Worm (Caenorhabditis elegans) whole organism, L1 larva: ENCODE data around the gene R151.8.
A peak's percentile ranks its signal among the peaks of the same experiment; 100 is the strongest.

ENCODE experiments used
- C16A3.4 ChIP-seq: fragments of 150-350 bp; optimal IDR thresholded peaks from 2 replicates; lab custom pipeline; 2014; ENCODE audit warnings: missing biosample characterization, missing genetic modification characterization
- F16B12.6 ChIP-seq: fragments of 150-350 bp; optimal IDR thresholded peaks from 2 replicates; lab custom pipeline; 2014; ENCODE audit warnings: missing biosample characterization, missing genetic modification characterization
- Y116A8C.19 ChIP-seq: sonication (generic microtip); optimal IDR thresholded peaks from 2 replicates; lab custom pipeline; 2016; ENCODE audit warnings: missing compliant biosample characterization, missing genetic modification characterization, borderline replicate concordance
- aha-1 ChIP-seq: fragments of 150-350 bp; optimal IDR thresholded peaks from 2 replicates; lab custom pipeline; 2014; ENCODE audit warnings: missing biosample characterization, missing genetic modification characterization
- alr-1 ChIP-seq: fragments of 200-800 bp; sonication (Bioruptor generic); optimal IDR thresholded peaks from 2 replicates; lab custom pipeline; 2018; ENCODE audit warnings: borderline replicate concordance, mild to moderate bottlenecking, missing genetic modification characterization, missing compliant biosample characterization
- aly-2 ChIP-seq: fragments of 150-350 bp; optimal IDR thresholded peaks from 2 replicates; lab custom pipeline; 2014; ENCODE audit warnings: missing biosample characterization, missing genetic modification characterization
- ama-1 ChIP-seq: fragments of 150-350 bp; optimal IDR thresholded peaks from 2 replicates; lab custom pipeline; 2014
- blmp-1 ChIP-seq: fragments of 150-350 bp; optimal IDR thresholded peaks from 2 replicates; lab custom pipeline; 2014; ENCODE audit warnings: missing biosample characterization, missing genetic modification characterization
- ceh-63 ChIP-seq: fragments of 200-800 bp; sonication (Bioruptor generic); optimal IDR thresholded peaks from 2 replicates; lab custom pipeline; 2018; ENCODE audit warnings: mild to moderate bottlenecking, missing genetic modification characterization, missing compliant biosample characterization
- ces-1 ChIP-seq: fragments of 150-350 bp; optimal IDR thresholded peaks from 2 replicates; lab custom pipeline; 2014; ENCODE audit warnings: missing biosample characterization, missing genetic modification reagents, missing genetic modification characterization
- dsc-1 ChIP-seq: sonication (generic microtip); optimal IDR thresholded peaks from 2 replicates; lab custom pipeline; 2016; ENCODE audit warnings: mild to moderate bottlenecking, missing genetic modification characterization, missing compliant biosample characterization
- egl-13 ChIP-seq: sonication (generic microtip); optimal IDR thresholded peaks from 2 replicates; lab custom pipeline; 2016; ENCODE audit warnings: missing genotype, missing genetic modification reagents, missing genetic modification characterization, missing compliant biosample characterization
- elt-3 ChIP-seq, 6 experiments: fragments of 150-350 bp in 1 of 6; sonication (generic microtip); optimal IDR thresholded peaks; 2 replicates each; lab custom pipeline; 2017 to 2018; ENCODE audit warnings: missing biosample characterization in 6 of 6, missing genetic modification characterization in 6 of 6, inconsistent platforms in 1 of 6
- ets-5 ChIP-seq: fragments of 200-800 bp; sonication (Bioruptor generic); IDR thresholded peaks from 2 replicates; pipeline ENCODE4 v1.3.6; 2022; ENCODE audit warnings: missing genetic modification characterization, missing compliant biosample characterization
- fkh-4 ChIP-seq: sonication (generic microtip); optimal IDR thresholded peaks from 2 replicates; lab custom pipeline; 2016; ENCODE audit warnings: missing compliant biosample characterization, missing genetic modification characterization, borderline replicate concordance
- fkh-8 ChIP-seq: sonication (generic microtip); optimal IDR thresholded peaks from 2 replicates; lab custom pipeline; 2016; ENCODE audit warnings: mild to moderate bottlenecking, missing genetic modification characterization, missing compliant biosample characterization
- fos-1 ChIP-seq: fragments of 150-350 bp; optimal IDR thresholded peaks from 2 replicates; lab custom pipeline; 2014; ENCODE audit warnings: missing biosample characterization, missing genetic modification characterization
- hlh-4 ChIP-seq: sonication (generic microtip); optimal IDR thresholded peaks from 2 replicates; lab custom pipeline; 2016; ENCODE audit warnings: mild to moderate bottlenecking, missing genetic modification characterization, missing compliant biosample characterization
- irx-1 ChIP-seq: sonication (generic microtip); optimal IDR thresholded peaks from 2 replicates; lab custom pipeline; 2016; ENCODE audit warnings: missing genetic modification characterization, missing compliant biosample characterization
- isw-1 ChIP-seq: fragments of 200-800 bp; sonication (Bioruptor generic); IDR thresholded peaks from 2 replicates; pipeline ENCODE4 v1.3.6; 2022; ENCODE audit warnings: missing genetic modification characterization, missing compliant biosample characterization
- jun-1 ChIP-seq: fragments of 150-350 bp; optimal IDR thresholded peaks from 2 replicates; lab custom pipeline; 2014; ENCODE audit warnings: missing biosample characterization, missing genetic modification reagents, missing genetic modification characterization
- lin-13 ChIP-seq: fragments of 150-350 bp; optimal IDR thresholded peaks from 2 replicates; lab custom pipeline; 2014; ENCODE audit warnings: missing biosample characterization, missing genetic modification reagents, missing genetic modification characterization
- lin-15B ChIP-seq: fragments of 150-350 bp; sonication (generic microtip); optimal IDR thresholded peaks from 3 replicates; lab custom pipeline; 2014; ENCODE audit warnings: missing biosample characterization, missing genetic modification characterization
- lin-35 ChIP-seq, 2 experiments: fragments of 150-350 bp; optimal IDR thresholded peaks; 2 replicates each; lab custom pipeline; 2014; ENCODE audit warnings: missing biosample characterization in 2 of 2, missing genetic modification characterization in 2 of 2, missing genetic modification reagents in 2 of 2
- lir-3 ChIP-seq: sonication (generic microtip); optimal IDR thresholded peaks from 2 replicates; lab custom pipeline; 2016; ENCODE audit warnings: mild to moderate bottlenecking, missing genetic modification characterization, moderate library complexity, missing compliant biosample characterization; ENCODE audit not compliant: poor library complexity
- lsy-2 ChIP-seq, 2 experiments: fragments of 150-350 bp; optimal IDR thresholded peaks; 2 replicates each; lab custom pipeline; 2014; ENCODE audit warnings: missing biosample characterization in 2 of 2, missing genetic modification characterization in 2 of 2
- mab-9 ChIP-seq: fragments of 200-800 bp; sonication (Bioruptor generic); IDR thresholded peaks from 2 replicates; pipeline ENCODE4 v1.3.6; 2022; ENCODE audit warnings: missing genetic modification reagents, missing genetic modification characterization, missing compliant biosample characterization
- mef-2 ChIP-seq: fragments of 150-350 bp; optimal IDR thresholded peaks from 2 replicates; lab custom pipeline; 2014; ENCODE audit warnings: missing biosample characterization, missing genetic modification characterization
- mep-1 ChIP-seq: fragments of 150-350 bp; optimal IDR thresholded peaks from 2 replicates; lab custom pipeline; 2014; ENCODE audit warnings: missing biosample characterization, missing genetic modification characterization
- nhr-11 ChIP-seq: fragments of 150-350 bp; optimal IDR thresholded peaks from 2 replicates; lab custom pipeline; 2014; ENCODE audit warnings: missing biosample characterization, missing genetic modification characterization
- nhr-19 ChIP-seq: fragments of 200-800 bp; sonication (Bioruptor generic); conservative IDR thresholded peaks from 2 replicates; pipeline ENCODE4 v1.3.6; 2022; ENCODE audit warnings: missing genetic modification characterization, missing compliant biosample characterization
- nhr-28 ChIP-seq: fragments of 150-350 bp; optimal IDR thresholded peaks from 2 replicates; lab custom pipeline; 2014; ENCODE audit warnings: missing biosample characterization, missing genetic modification characterization
- nhr-71 ChIP-seq: sonication (generic microtip); optimal IDR thresholded peaks from 2 replicates; lab custom pipeline; 2016; ENCODE audit warnings: mild to moderate bottlenecking, missing genetic modification characterization, moderate library complexity, missing compliant biosample characterization
- nhr-76 ChIP-seq: sonication (generic microtip); optimal IDR thresholded peaks from 2 replicates; lab custom pipeline; 2017; ENCODE audit warnings: missing biosample characterization, missing genetic modification characterization
- nhr-77 ChIP-seq: fragments of 150-350 bp; optimal IDR thresholded peaks from 2 replicates; lab custom pipeline; 2014; ENCODE audit warnings: missing biosample characterization, missing genetic modification characterization
- nhr-84 ChIP-seq: sonication (generic microtip); optimal IDR thresholded peaks from 2 replicates; lab custom pipeline; 2017; ENCODE audit warnings: missing biosample characterization, missing genetic modification characterization
- nhr-85 ChIP-seq: sonication (generic microtip); peaks from one replicate; lab custom pipeline; 2016; ENCODE audit warnings: missing genetic modification characterization, inconsistent platforms, missing compliant biosample characterization
- nhr-90 ChIP-seq: sonication (generic microtip); optimal IDR thresholded peaks from 2 replicates; lab custom pipeline; 2016; ENCODE audit warnings: mild to moderate bottlenecking, missing genetic modification characterization, missing compliant biosample characterization; ENCODE audit not compliant: poor library complexity
- pqm-1 ChIP-seq: sonication (generic microtip); optimal IDR thresholded peaks from 3 replicates; lab custom pipeline; 2017; ENCODE audit warnings: missing biosample characterization, missing genetic modification characterization
- skn-1 ChIP-seq: fragments of 150-350 bp; optimal IDR thresholded peaks from 2 replicates; lab custom pipeline; 2014; ENCODE audit warnings: missing biosample characterization, missing genetic modification characterization
- snpc-4 ChIP-seq: fragments of 150-350 bp; optimal IDR thresholded peaks from 2 replicates; lab custom pipeline; 2014; ENCODE audit warnings: missing biosample characterization, missing genetic modification characterization
- snu-23 ChIP-seq: sonication (generic microtip); optimal IDR thresholded peaks from 2 replicates; lab custom pipeline; 2016; ENCODE audit warnings: missing genetic modification characterization, missing compliant biosample characterization
- sptf-1 ChIP-seq: fragments of 150-350 bp; optimal IDR thresholded peaks from 2 replicates; lab custom pipeline; 2014; ENCODE audit warnings: missing biosample characterization, missing genetic modification characterization
- swsn-7 ChIP-seq: sonication (generic microtip); optimal IDR thresholded peaks from 2 replicates; lab custom pipeline; 2016; ENCODE audit warnings: missing genetic modification characterization, missing compliant biosample characterization
- tlp-1 ChIP-seq: fragments of 150-350 bp; optimal IDR thresholded peaks from 2 replicates; lab custom pipeline; 2014; ENCODE audit warnings: missing biosample characterization, missing genetic modification characterization
- unc-130 ChIP-seq: fragments of 150-350 bp; optimal IDR thresholded peaks from 2 replicates; lab custom pipeline; 2017; ENCODE audit warnings: missing biosample characterization, missing genetic modification characterization, inconsistent platforms
- unc-30 ChIP-seq: sonication (generic microtip); optimal IDR thresholded peaks from 2 replicates; lab custom pipeline; 2017; ENCODE audit warnings: missing biosample characterization, missing genetic modification characterization
- unc-86 ChIP-seq: sonication (generic microtip); optimal IDR thresholded peaks from 2 replicates; lab custom pipeline; 2016; ENCODE audit warnings: missing genetic modification characterization, missing compliant biosample characterization
- unc-98 ChIP-seq: fragments of 200-800 bp; sonication (Bioruptor generic); IDR thresholded peaks from 2 replicates; pipeline ENCODE4 v1.3.6; 2022; ENCODE audit warnings: missing genetic modification characterization, missing compliant biosample characterization
- vab-15 ChIP-seq: sonication (generic microtip); optimal IDR thresholded peaks from 2 replicates; lab custom pipeline; 2017; ENCODE audit warnings: missing genotype, mild to moderate bottlenecking, missing genetic modification characterization, missing compliant biosample characterization
- xbp-1 ChIP-seq: sonication (generic microtip); optimal IDR thresholded peaks from 2 replicates; lab custom pipeline; 2016; ENCODE audit warnings: missing genetic modification characterization, missing compliant biosample characterization
- ztf-11 ChIP-seq, 2 experiments: sonication (generic microtip); optimal IDR thresholded peaks; 2 replicates each; lab custom pipeline; 2016 to 2017; ENCODE audit warnings: missing genetic modification characterization in 2 of 2, missing biosample characterization in 1 of 2, missing compliant biosample characterization in 1 of 2
- ztf-4 ChIP-seq: fragments of 150-350 bp; optimal IDR thresholded peaks from 2 replicates; lab custom pipeline; 2014; ENCODE audit warnings: missing biosample characterization, missing genetic modification characterization

Gene R151.8

DNA sequence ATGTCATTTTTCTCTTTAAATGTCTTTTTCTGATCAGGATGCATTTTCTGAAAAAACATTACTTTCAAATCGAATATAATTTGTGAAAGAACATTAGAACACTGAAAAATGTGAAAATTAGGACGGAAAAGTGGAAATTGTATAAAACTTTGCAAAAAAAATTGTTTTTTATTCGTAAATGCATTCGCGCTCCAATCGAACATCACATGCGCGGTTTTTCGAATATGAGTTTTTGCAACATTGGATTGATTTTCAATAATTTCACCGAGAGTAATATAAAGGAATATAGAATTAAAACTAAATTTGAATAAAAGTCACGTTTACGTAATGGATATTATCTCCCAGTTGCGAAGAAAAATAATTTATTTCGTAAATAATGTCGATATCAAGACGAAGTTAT is 47.6 kb upstream of the R151.8 start, which contains the start of the genes spot-1 and B0361.11 (continued):
- peak; percentile 53 for TF ChIP-seq lin-13 (GFP tag; lab: Kevin White, UChicago)
- no peak for TF ChIP-seq tlp-1 (tag; lab: Kevin White, UChicago)
- no peak for TF ChIP-seq mef-2
- no peak for TF ChIP-seq ces-1 (GFP tag; lab: Kevin White, UChicago)
- peak; percentile 72 for TF ChIP-seq snpc-4 (tag; lab: Kevin White, UChicago)
- TF ChIP-seq nhr-71 (tag; lab: Kevin White, UChicago): peak; percentile 79
- peak; percentile 32 for TF ChIP-seq jun-1 (tag; lab: Kevin White, UChicago)
- peak; percentile 68 for TF ChIP-seq nhr-19 (GFP tag; lab: Robert Waterston, UW)
- peak; percentile 57 for TF ChIP-seq swsn-7 (tag; lab: Kevin White, UChicago)
- TF ChIP-seq blmp-1 (tag; lab: Kevin White, UChicago): peak; percentile 55
- no peak for TF ChIP-seq mab-9 (GFP tag; lab: Robert Waterston, UW)
- peak; percentile 67 for TF ChIP-seq unc-130 (tag; lab: Kevin White, UChicago)
- TF ChIP-seq pqm-1 (tag; lab: Kevin White, UChicago): no peak
- TF ChIP-seq Y116A8C.19: no peak
- no peak for TF ChIP-seq nhr-76
- TF ChIP-seq isw-1 (GFP tag; lab: Robert Waterston, UW): peak; percentile 58
- TF ChIP-seq aha-1 (tag; lab: Kevin White, UChicago): no peak
- TF ChIP-seq egl-13: peak; percentile 22
- TF ChIP-seq sptf-1: no peak
- TF ChIP-seq fkh-4 (tag; lab: Kevin White, UChicago): no peak
- peak; percentile 39 for TF ChIP-seq irx-1 (tag; lab: Kevin White, UChicago)
- peak; percentile 31 for TF ChIP-seq unc-86 (tag; lab: Kevin White, UChicago)
- peak; percentile 78 to 89 for TF ChIP-seq lsy-2 (tag; optimal IDR thresholded peaks at IDR 0.05; lab: Kevin White, UChicago)
- TF ChIP-seq lin-35 (GFP tag; optimal IDR thresholded peaks at IDR 0.05; lab: Kevin White, UChicago): peak; percentile 96 to 99
- TF ChIP-seq mep-1: peak; percentile 55
- peak; percentile 67 for TF ChIP-seq dsc-1 (tag; lab: Kevin White, UChicago)
- TF ChIP-seq hlh-4 (tag; lab: Kevin White, UChicago): no peak
- no peak for TF ChIP-seq nhr-77 (tag; lab: Kevin White, UChicago)
- no peak for TF ChIP-seq nhr-28
- peak; percentile 81 for TF ChIP-seq snu-23 (GFP tag; lab: Kevin White, UChicago)
- TF ChIP-seq lin-15B (tag; lab: Kevin White, UChicago): peak; percentile 53
- TF ChIP-seq xbp-1 (tag; lab: Kevin White, UChicago): peak; percentile 68
- TF ChIP-seq nhr-85: peak; percentile 83
- TF ChIP-seq aly-2 (tag; lab: Kevin White, UChicago): no peak
- TF ChIP-seq ets-5 (GFP tag; lab: Robert Waterston, UW): no peak
- no peak for TF ChIP-seq fkh-8 (tag; lab: Kevin White, UChicago)
- TF ChIP-seq unc-30 (tag; lab: Kevin White, UChicago): no peak
- TF ChIP-seq ztf-11 (tag; optimal IDR thresholded peaks at IDR 0.05; lab: Kevin White, UChicago): no peak
- peak; percentile 52 for TF ChIP-seq nhr-90 (tag; lab: Kevin White, UChicago)
- no peak for TF ChIP-seq nhr-11 (tag; lab: Kevin White, UChicago)
- no peak for TF ChIP-seq unc-98 (GFP tag; lab: Robert Waterston, UW)
- TF ChIP-seq vab-15 (tag; lab: Kevin White, UChicago): no peak
- TF ChIP-seq ceh-63: no peak
- peak; percentile 18 for TF ChIP-seq fos-1 (tag; lab: Kevin White, UChicago)
- TF ChIP-seq skn-1 (tag; lab: Kevin White, UChicago): peak; percentile 25
- peak in 2 of 6 experiments; percentile 31 to 50 for TF ChIP-seq elt-3 (tag; optimal IDR thresholded peaks at IDR 0.05; lab: Kevin White, UChicago)
- peak; percentile 72 for TF ChIP-seq C16A3.4 (tag; lab: Kevin White, UChicago)
- no peak for TF ChIP-seq nhr-84 (tag; lab: Kevin White, UChicago)
- no peak for TF ChIP-seq ztf-4 (tag; lab: Kevin White, UChicago)
- no peak for TF ChIP-seq ama-1
- TF ChIP-seq F16B12.6 (tag; lab: Kevin White, UChicago): peak; percentile 34
- TF ChIP-seq lir-3 (tag; lab: Kevin White, UChicago): peak; percentile 41
- TF ChIP-seq alr-1 (tag; lab: Kevin White, UChicago): no peak
- TF ChIP-seq, all 84 proteins: peak for 41
